Worm (Caenorhabditis elegans) whole organism, L1 larva: ENCODE measurements around the gene Y51A2B.16.

Experiments
- C04F5.9 ChIP-seq: sonication (generic microtip); optimal IDR thresholded peaks from 2 replicates; lab custom pipeline; 2016; ENCODE audit warnings: missing genetic modification characterization, missing compliant biosample characterization
- blmp-1 ChIP-seq: fragments of 150-350 bp; optimal IDR thresholded peaks from 2 replicates; lab custom pipeline; 2014; ENCODE audit warnings: missing biosample characterization, missing genetic modification characterization
- ceh-88 ChIP-seq: fragments of 200-800 bp; sonication (Bioruptor generic); IDR thresholded peaks from 2 replicates; pipeline ENCODE4 v1.3.6; 2022; ENCODE audit warnings: missing genetic modification characterization, missing compliant biosample characterization
- ces-1 ChIP-seq: fragments of 150-350 bp; optimal IDR thresholded peaks from 2 replicates; lab custom pipeline; 2014; ENCODE audit warnings: missing biosample characterization, missing genetic modification reagents, missing genetic modification characterization
- dpl-1 ChIP-seq, 3 experiments: fragments of 150-350 bp in 2 of 3; sonication (generic microtip) in 1 of 3; optimal IDR thresholded peaks; 2 replicates each; lab custom pipeline; 2014 to 2017; ENCODE audit warnings: missing biosample characterization in 3 of 3, missing genetic modification characterization in 3 of 3, missing genetic modification reagents in 3 of 3
- dsc-1 ChIP-seq: sonication (generic microtip); optimal IDR thresholded peaks from 2 replicates; lab custom pipeline; 2016; ENCODE audit warnings: mild to moderate bottlenecking, missing genetic modification characterization, missing compliant biosample characterization
- efl-1 ChIP-seq, 4 experiments: fragments of 150-350 bp; optimal IDR thresholded peaks in 3 of 4; peaks in 1 of 4; 1 replicate in 1 of 4; 2 replicates in 3 of 4; lab custom pipeline; 2014; ENCODE audit warnings: missing biosample characterization in 2 of 4, missing genetic modification characterization in 2 of 4, missing genetic modification reagents in 2 of 4
- efl-3 ChIP-seq: fragments of 200-800 bp; sonication (Bioruptor generic); optimal IDR thresholded peaks from 2 replicates; lab custom pipeline; 2018; ENCODE audit warnings: mild to moderate bottlenecking, missing genetic modification characterization, missing compliant biosample characterization
- egl-13 ChIP-seq: sonication (generic microtip); optimal IDR thresholded peaks from 2 replicates; lab custom pipeline; 2016; ENCODE audit warnings: missing genotype, missing genetic modification reagents, missing genetic modification characterization, missing compliant biosample characterization
- elt-2 ChIP-seq: sonication (generic microtip); optimal IDR thresholded peaks from 2 replicates; lab custom pipeline; 2016; ENCODE audit warnings: missing genetic modification characterization, mild to moderate bottlenecking, inconsistent platforms, missing compliant biosample characterization, missing genetic modification reagents
- fkh-10 ChIP-seq: sonication (generic microtip); optimal IDR thresholded peaks from 2 replicates; lab custom pipeline; 2017; ENCODE audit warnings: missing biosample characterization, missing genetic modification reagents, missing genetic modification characterization
- fkh-8 ChIP-seq: sonication (generic microtip); optimal IDR thresholded peaks from 2 replicates; lab custom pipeline; 2016; ENCODE audit warnings: mild to moderate bottlenecking, missing genetic modification characterization, missing compliant biosample characterization
- grh-1 ChIP-seq: fragments of 200-800 bp; sonication (Bioruptor generic); IDR thresholded peaks from 2 replicates; pipeline ENCODE4 v1.3.6; 2022; ENCODE audit warnings: missing genetic modification reagents, missing genetic modification characterization, missing compliant biosample characterization
- hlh-17 ChIP-seq: fragments of 200-800 bp; sonication (Bioruptor generic); optimal IDR thresholded peaks from 2 replicates; lab custom pipeline; 2018; ENCODE audit warnings: missing genetic modification characterization, mild to moderate bottlenecking, missing compliant biosample characterization, moderate library complexity, borderline replicate concordance
- isw-1 ChIP-seq: fragments of 200-800 bp; sonication (Bioruptor generic); IDR thresholded peaks from 2 replicates; pipeline ENCODE4 v1.3.6; 2022; ENCODE audit warnings: missing genetic modification characterization, missing compliant biosample characterization
- jun-1 ChIP-seq: fragments of 150-350 bp; optimal IDR thresholded peaks from 2 replicates; lab custom pipeline; 2014; ENCODE audit warnings: missing biosample characterization, missing genetic modification reagents, missing genetic modification characterization
- lin-15B ChIP-seq: fragments of 150-350 bp; sonication (generic microtip); optimal IDR thresholded peaks from 3 replicates; lab custom pipeline; 2014; ENCODE audit warnings: missing biosample characterization, missing genetic modification characterization
- lsy-2 ChIP-seq, 2 experiments: fragments of 150-350 bp; optimal IDR thresholded peaks; 2 replicates each; lab custom pipeline; 2014; ENCODE audit warnings: missing biosample characterization in 2 of 2, missing genetic modification characterization in 2 of 2
- mab-9 ChIP-seq: fragments of 200-800 bp; sonication (Bioruptor generic); IDR thresholded peaks from 2 replicates; pipeline ENCODE4 v1.3.6; 2022; ENCODE audit warnings: missing genetic modification reagents, missing genetic modification characterization, missing compliant biosample characterization
- mdl-1 ChIP-seq, 2 experiments: fragments of 150-350 bp; optimal IDR thresholded peaks; 2 replicates each; lab custom pipeline; 2014 to 2017; ENCODE audit warnings: missing biosample characterization in 2 of 2, missing genetic modification characterization in 2 of 2, inconsistent platforms in 1 of 2
- mep-1 ChIP-seq: fragments of 150-350 bp; optimal IDR thresholded peaks from 2 replicates; lab custom pipeline; 2014; ENCODE audit warnings: missing biosample characterization, missing genetic modification characterization
- nhr-12 ChIP-seq: sonication (generic microtip); optimal IDR thresholded peaks from 2 replicates; lab custom pipeline; 2017; ENCODE audit warnings: missing biosample characterization, missing genetic modification characterization
- nhr-20 ChIP-seq: sonication (generic microtip); optimal IDR thresholded peaks from 2 replicates; lab custom pipeline; 2016; ENCODE audit warnings: mild to moderate bottlenecking, missing genetic modification characterization, missing compliant biosample characterization
- nhr-28 ChIP-seq: fragments of 150-350 bp; optimal IDR thresholded peaks from 2 replicates; lab custom pipeline; 2014; ENCODE audit warnings: missing biosample characterization, missing genetic modification characterization
- nhr-47 ChIP-seq: sonication (generic microtip); optimal IDR thresholded peaks from 2 replicates; lab custom pipeline; 2016; ENCODE audit warnings: mild to moderate bottlenecking, missing genetic modification characterization, moderate library complexity, missing compliant biosample characterization
- nhr-77 ChIP-seq: fragments of 150-350 bp; optimal IDR thresholded peaks from 2 replicates; lab custom pipeline; 2014; ENCODE audit warnings: missing biosample characterization, missing genetic modification characterization
- nhr-84 ChIP-seq: sonication (generic microtip); optimal IDR thresholded peaks from 2 replicates; lab custom pipeline; 2017; ENCODE audit warnings: missing biosample characterization, missing genetic modification characterization
- nhr-90 ChIP-seq: sonication (generic microtip); optimal IDR thresholded peaks from 2 replicates; lab custom pipeline; 2016; ENCODE audit warnings: mild to moderate bottlenecking, missing genetic modification characterization, missing compliant biosample characterization; ENCODE audit not compliant: poor library complexity
- skn-1 ChIP-seq: fragments of 150-350 bp; optimal IDR thresholded peaks from 2 replicates; lab custom pipeline; 2014; ENCODE audit warnings: missing biosample characterization, missing genetic modification characterization
- snpc-4 ChIP-seq: fragments of 150-350 bp; optimal IDR thresholded peaks from 2 replicates; lab custom pipeline; 2014; ENCODE audit warnings: missing biosample characterization, missing genetic modification characterization
- snu-23 ChIP-seq: sonication (generic microtip); optimal IDR thresholded peaks from 2 replicates; lab custom pipeline; 2016; ENCODE audit warnings: missing genetic modification characterization, missing compliant biosample characterization
- sup-37 ChIP-seq: fragments of 200-800 bp; sonication (Bioruptor generic); optimal IDR thresholded peaks from 2 replicates; lab custom pipeline; 2018; ENCODE audit warnings: mild to moderate bottlenecking, missing genetic modification characterization, missing compliant biosample characterization
- swsn-7 ChIP-seq: sonication (generic microtip); optimal IDR thresholded peaks from 2 replicates; lab custom pipeline; 2016; ENCODE audit warnings: missing genetic modification characterization, missing compliant biosample characterization
- unc-130 ChIP-seq: fragments of 150-350 bp; optimal IDR thresholded peaks from 2 replicates; lab custom pipeline; 2017; ENCODE audit warnings: missing biosample characterization, missing genetic modification characterization, inconsistent platforms
- unc-62 ChIP-seq: fragments of 150-350 bp; optimal IDR thresholded peaks from 2 replicates; lab custom pipeline; 2014; ENCODE audit warnings: missing biosample characterization, missing genetic modification reagents, missing genetic modification characterization
- zip-4 ChIP-seq: fragments of 200-800 bp; sonication (Bioruptor generic); optimal IDR thresholded peaks from 2 replicates; lab custom pipeline; 2018; ENCODE audit warnings: mild to moderate bottlenecking, missing genetic modification characterization, moderate library complexity, missing compliant biosample characterization
- ztf-11 ChIP-seq, 2 experiments: sonication (generic microtip); optimal IDR thresholded peaks; 2 replicates each; lab custom pipeline; 2016 to 2017; ENCODE audit warnings: missing genetic modification characterization in 2 of 2, missing biosample characterization in 1 of 2, missing compliant biosample characterization in 1 of 2

Y51A2B.16 gene

ce11 chrV:18371028-18371427 is 26.7 kb downstream of the Y51A2B.16 start:
- TF ChIP-seq mab-9 (GFP tag; lab: Robert Waterston, UW), result no peak
- TF ChIP-seq swsn-7, result no peak
- TF ChIP-seq nhr-90 (tag; lab: Kevin White, UChicago), result no peak
- TF ChIP-seq mdl-1 (tag; optimal IDR thresholded peaks at IDR 0.05; lab: Kevin White, UChicago), result no peak

- no peak for TF ChIP-seq zip-4 (GFP tag; lab: Kevin White, UChicago)
- no peak for TF ChIP-seq nhr-12 (tag; lab: Kevin White, UChicago)
- TF ChIP-seq fkh-8 (tag; lab: Kevin White, UChicago), result no peak
- no peak for TF ChIP-seq hlh-17 (GFP tag; lab: Kevin White, UChicago)
- no peak for TF ChIP-seq ceh-88
- TF ChIP-seq skn-1 (tag; lab: Kevin White, UChicago), result no peak
- no peak for TF ChIP-seq efl-3 (GFP tag; lab: Kevin White, UChicago)
- no peak for TF ChIP-seq nhr-28 (tag; lab: Kevin White, UChicago)
- TF ChIP-seq fkh-10 (GFP tag; lab: Kevin White, UChicago), result no peak
- no peak for TF ChIP-seq dsc-1 (tag; lab: Kevin White, UChicago)
- TF ChIP-seq mdl-1 (tag; optimal IDR thresholded peaks at IDR 0.05; lab: Kevin White, UChicago), result no peak
- TF ChIP-seq ces-1, result no peak
- TF ChIP-seq C04F5.9 (tag; lab: Kevin White, UChicago), result no peak
- TF ChIP-seq isw-1 (GFP tag; lab: Robert Waterston, UW), result no peak
These were observed 29.4 kb downstream of the Y51A2B.16 start, which contains the start of gene C08E8.6 for ce11 chrV:18368322-18368721. TSS of gene C08E8.6 (minus strand) at chrV:18368422.

ce11 chrV:18364558-18364957 is 33.2 kb downstream of the Y51A2B.16 start, which contains the start of gene C08E8.9:
TSS of gene C08E8.9 (plus strand) at chrV:18364858.
- peak; percentile 3 for TF ChIP-seq dsc-1 (tag; lab: Kevin White, UChicago)
- no peak for TF ChIP-seq nhr-77 (tag; lab: Kevin White, UChicago)

ce11 chrV:18362402-18362801 is 35.3 kb downstream of the Y51A2B.16 start, which contains the start of gene C08E8.1:
TSS of gene C08E8.1 (minus strand) at chrV:18362502.
- no peak for TF ChIP-seq mdl-1 (tag; optimal IDR thresholded peaks at IDR 0.05; lab: Kevin White, UChicago)
- no peak for TF ChIP-seq lin-15B (tag; lab: Kevin White, UChicago)
- TF ChIP-seq snpc-4 (tag; lab: Kevin White, UChicago), result no peak
- TF ChIP-seq fkh-10 (GFP tag; lab: Kevin White, UChicago), result no peak
- TF ChIP-seq nhr-47 (tag; lab: Kevin White, UChicago), result no peak
- TF ChIP-seq blmp-1 (tag; lab: Kevin White, UChicago), result no peak
- TF ChIP-seq efl-1 (optimal IDR thresholded peaks at IDR 0.05; lab: Kevin White, UChicago), result no peak
- no peak for TF ChIP-seq efl-1 (GFP tag; optimal IDR thresholded peaks at IDR 0.05 in 1 of 2; lab: Kevin White, UChicago)

- no peak for TF ChIP-seq efl-3 (GFP tag; lab: Kevin White, UChicago)
- TF ChIP-seq snu-23 (GFP tag; lab: Kevin White, UChicago), result no peak
- TF ChIP-seq nhr-20 (tag; lab: Kevin White, UChicago), result no peak
- no peak for TF ChIP-seq nhr-84 (tag; lab: Kevin White, UChicago)
- TF ChIP-seq unc-62 (GFP tag; lab: Kevin White, UChicago), result no peak
- no peak for TF ChIP-seq elt-2 (tag; lab: Kevin White, UChicago)
- no peak for TF ChIP-seq jun-1 (tag; lab: Kevin White, UChicago)
- no peak for TF ChIP-seq unc-130 (tag; lab: Kevin White, UChicago)
- TF ChIP-seq dpl-1 (GFP tag; optimal IDR thresholded peaks at IDR 0.05; lab: Kevin White, UChicago), result no peak
- TF ChIP-seq swsn-7, result no peak
- TF ChIP-seq grh-1, result no peak
- TF ChIP-seq egl-13, result no peak
- no peak for TF ChIP-seq lsy-2 (tag; optimal IDR thresholded peaks at IDR 0.05; lab: Kevin White, UChicago)
- TF ChIP-seq mep-1 (tag; lab: Kevin White, UChicago), result no peak
- TF ChIP-seq sup-37 (GFP tag; lab: Kevin White, UChicago), result no peak
- no peak for TF ChIP-seq ztf-11 (tag; optimal IDR thresholded peaks at IDR 0.05; lab: Kevin White, UChicago)
- TF ChIP-seq snpc-4 (tag; lab: Kevin White, UChicago), result no peak
These were observed 37.8 kb downstream of the Y51A2B.16 start, which contains the start of gene C08E8.5 for ce11 chrV:18359888-18360287. TSS of gene C08E8.5 (minus strand) at chrV:18359988.
